Fruit fly (Drosophila melanogaster) whole organism, adult: ENCODE data around the gene CG6013.

Experiments
- CG11617 ChIP-seq: fragments of 200-800 bp; sonication (Bioruptor generic); optimal IDR thresholded peaks from 2 replicates; lab custom pipeline; 2017; ENCODE audit warnings: mild to moderate bottlenecking, missing biosample characterization, missing genetic modification reagents, missing genetic modification characterization
- CG12768 ChIP-seq: fragments of 200-800 bp; sonication (Bioruptor generic); optimal IDR thresholded peaks from 2 replicates; lab custom pipeline; 2017; ENCODE audit warnings: missing biosample characterization, missing genetic modification characterization, mild to moderate bottlenecking, moderate library complexity, missing genetic modification reagents
- CG14711 ChIP-seq: fragments of 200-800 bp; sonication (Bioruptor generic); optimal IDR thresholded peaks from 2 replicates; lab custom pipeline; 2018; ENCODE audit warnings: missing biosample characterization, mild to moderate bottlenecking, missing genetic modification characterization, moderate library complexity
- CG1620 ChIP-seq: fragments of 200-800 bp; sonication (Bioruptor generic); optimal IDR thresholded peaks from 2 replicates; lab custom pipeline; 2016; ENCODE audit warnings: missing biosample characterization, missing genetic modification characterization
- CG33017 ChIP-seq: fragments of 200-800 bp; sonication (Bioruptor generic); optimal IDR thresholded peaks from 2 replicates; lab custom pipeline; 2018; ENCODE audit warnings: missing biosample characterization, mild to moderate bottlenecking, missing genetic modification characterization, moderate library complexity
- CG5204 ChIP-seq: fragments of 200-800 bp; sonication (Bioruptor generic); optimal IDR thresholded peaks from 2 replicates; lab custom pipeline; 2016; ENCODE audit warnings: missing biosample characterization, missing genetic modification characterization
- CG7045 ChIP-seq: fragments of 200-800 bp; sonication (Bioruptor generic); optimal IDR thresholded peaks from 2 replicates; lab custom pipeline; 2017; ENCODE audit warnings: missing biosample characterization, mild to moderate bottlenecking, missing genetic modification characterization
- CG7101 ChIP-seq: fragments of 200-800 bp; sonication (Bioruptor generic); optimal IDR thresholded peaks from 2 replicates; lab custom pipeline; 2018; ENCODE audit warnings: missing biosample characterization, mild to moderate bottlenecking, missing genetic modification characterization, moderate library complexity
- Clk ChIP-seq: fragments of 200-800 bp; sonication (Bioruptor generic); optimal IDR thresholded peaks from 2 replicates; lab custom pipeline; 2017; ENCODE audit warnings: missing biosample characterization, missing genetic modification characterization
- Crg-1 ChIP-seq: fragments of 200-800 bp; sonication (Bioruptor generic); optimal IDR thresholded peaks from 2 replicates; lab custom pipeline; 2016; ENCODE audit warnings: missing biosample characterization, missing genetic modification characterization
- Hr96 ChIP-seq: fragments of 200-800 bp; sonication (Bioruptor generic); optimal IDR thresholded peaks from 2 replicates; lab custom pipeline; 2016; ENCODE audit warnings: missing biosample characterization, missing genetic modification characterization
- Mnt ChIP-seq: fragments of 200-800 bp; sonication (Bioruptor generic); optimal IDR thresholded peaks from 2 replicates; lab custom pipeline; 2016; ENCODE audit warnings: missing biosample characterization, mild to moderate bottlenecking, missing genetic modification characterization
- bab1 ChIP-seq: fragments of 200-800 bp; sonication (Bioruptor generic); optimal IDR thresholded peaks from 3 replicates; lab custom pipeline; 2019; ENCODE audit warnings: missing biosample characterization, mild to moderate bottlenecking, missing genetic modification characterization, moderate library complexity
- cic ChIP-seq: fragments of 200-800 bp; sonication (Bioruptor generic); optimal IDR thresholded peaks from 2 replicates; lab custom pipeline; 2017; ENCODE audit warnings: missing biosample characterization, mild to moderate bottlenecking, missing genetic modification characterization, moderate library complexity
- cnc ChIP-seq, 2 experiments: fragments of >200 bp; optimal IDR thresholded peaks; 2 replicates each; lab custom pipeline; 2017
- kay ChIP-seq: fragments of 200-800 bp; sonication (Bioruptor generic); peaks from one replicate; lab custom pipeline; 2016; ENCODE audit warnings: missing biosample characterization, missing genetic modification characterization, borderline replicate concordance
- ovo ChIP-seq: fragments of 200-800 bp; sonication (Bioruptor generic); optimal IDR thresholded peaks from 2 replicates; lab custom pipeline; 2016; ENCODE audit warnings: missing biosample characterization, missing genetic modification characterization
- pad ChIP-seq: fragments of 200-800 bp; sonication (Bioruptor generic); optimal IDR thresholded peaks from 3 replicates; lab custom pipeline; 2017; ENCODE audit warnings: missing biosample characterization, missing genetic modification characterization, mild to moderate bottlenecking, moderate library complexity, missing genetic modification reagents
- tj ChIP-seq: fragments of 200-800 bp; sonication (Bioruptor generic); optimal IDR thresholded peaks from 3 replicates; lab custom pipeline; 2017; ENCODE audit warnings: missing biosample characterization, mild to moderate bottlenecking, missing genetic modification characterization, moderate library complexity
- toe ChIP-seq: fragments of 200-800 bp; sonication (Bioruptor generic); optimal IDR thresholded peaks from 2 replicates; lab custom pipeline; 2016; ENCODE audit warnings: missing biosample characterization, missing genetic modification characterization

CG6013 gene

DNA sequence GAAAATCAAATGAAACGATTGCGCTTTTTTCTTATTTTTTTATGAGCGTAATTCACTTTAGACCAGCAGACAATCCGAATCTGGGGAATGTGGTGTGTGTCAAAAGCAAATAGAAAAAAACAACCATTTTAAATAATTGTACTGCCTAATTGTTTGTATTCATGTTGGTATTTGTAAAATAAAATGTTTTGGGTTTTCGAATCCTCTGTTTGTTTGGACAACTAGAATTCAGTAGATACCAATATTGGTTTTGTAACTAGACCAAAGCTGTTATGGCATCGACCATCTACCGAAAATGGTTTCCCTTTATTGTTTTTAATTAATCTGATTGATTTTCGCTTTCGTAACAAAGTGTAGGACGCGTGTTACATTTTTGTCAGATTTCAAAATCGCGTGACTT is 20.4 kb upstream of the CG6013 start:
- no peak for TF ChIP-seq Crg-1 (GFP tag; lab: Kevin White, UChicago)
- TF ChIP-seq bab1 (GFP tag; lab: Kevin White, UChicago), result no peak
- TF ChIP-seq CG11617 (GFP tag; lab: Kevin White, UChicago), result no peak
- TF ChIP-seq Hr96 (GFP tag; lab: Kevin White, UChicago), result no peak
- TF ChIP-seq CG33017 (tag; lab: Kevin White, UChicago), result no peak
- no peak for TF ChIP-seq ovo (GFP tag; lab: Kevin White, UChicago)
- TF ChIP-seq toe, result no peak
- TF ChIP-seq CG14711 (tag; lab: Kevin White, UChicago), result no peak
- no peak for TF ChIP-seq tj (GFP tag; lab: Kevin White, UChicago)
- TF ChIP-seq pad, result no peak
- no peak for TF ChIP-seq CG7101 (tag; lab: Kevin White, UChicago)
- no peak for TF ChIP-seq cnc (optimal IDR thresholded peaks at IDR 0.05; lab: Kevin White, UChicago)
- no peak for TF ChIP-seq Clk (GFP tag; lab: Kevin White, UChicago)
- no peak for TF ChIP-seq CG1620 (GFP tag; lab: Kevin White, UChicago)
- TF ChIP-seq CG12768, result no peak

dm6 chr3R:19011885-19012284 is 19.4 kb upstream of the CG6013 start:
- TF ChIP-seq CG7101 (tag; lab: Kevin White, UChicago), result no peak
- no peak for TF ChIP-seq Mnt (GFP tag; lab: Kevin White, UChicago)

- no peak for TF ChIP-seq CG7101 (tag; lab: Kevin White, UChicago)
- no peak for TF ChIP-seq CG12768
- TF ChIP-seq tj (GFP tag; lab: Kevin White, UChicago), result no peak
- no peak for TF ChIP-seq CG7045 (GFP tag; lab: Kevin White, UChicago)
- no peak for TF ChIP-seq pad
Observed at dm6 chr3R:19014027-19014426, 17.3 kb upstream of the CG6013 start.

DNA sequence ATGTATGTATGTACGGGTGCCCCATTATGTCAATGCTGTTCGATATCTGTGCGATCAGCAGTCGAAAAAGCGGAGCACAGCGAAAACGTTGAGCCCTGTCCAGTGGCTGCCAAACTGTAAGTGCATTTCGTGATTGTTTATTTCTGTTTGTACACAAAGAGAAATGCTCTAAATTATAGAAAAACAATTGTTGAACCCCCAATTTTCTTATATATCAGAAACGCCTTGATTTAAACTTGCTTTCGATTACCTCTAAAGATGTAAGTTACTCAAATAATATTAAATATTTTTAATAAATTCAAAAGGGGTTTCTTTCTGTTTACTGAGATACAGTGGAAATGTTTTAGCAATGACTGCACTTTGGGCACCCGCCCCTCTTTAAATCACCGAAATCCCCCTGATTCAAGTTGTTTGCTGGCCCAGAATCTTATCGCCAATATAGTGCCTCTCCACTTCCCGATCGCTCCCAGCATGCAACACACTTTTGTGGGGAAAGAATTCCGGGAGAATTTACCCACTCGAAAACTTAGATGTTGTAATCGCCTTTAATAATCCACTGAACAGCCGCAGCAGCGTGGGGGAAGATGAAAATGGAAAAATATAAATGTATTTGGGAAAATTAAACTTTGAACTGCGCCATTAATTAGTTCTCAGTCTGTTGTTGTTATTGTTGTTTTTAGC is 16.4 kb upstream of the CG6013 start:
- TF ChIP-seq tj (GFP tag; lab: Kevin White, UChicago) (peak; percentile 98), CG33017 (tag; lab: Kevin White, UChicago) (peak; percentile 37), Clk (GFP tag; lab: Kevin White, UChicago) (no peak), CG11617 (GFP tag; lab: Kevin White, UChicago) (no peak), ovo (GFP tag; lab: Kevin White, UChicago) (no peak), CG7045 (GFP tag; lab: Kevin White, UChicago) (no peak), CG1620 (GFP tag; lab: Kevin White, UChicago) (no peak), cic (GFP tag; lab: Kevin White, UChicago) (no peak), CG7101 (tag; lab: Kevin White, UChicago) (peak; percentile 48), cnc (optimal IDR thresholded peaks at IDR 0.05; lab: Kevin White, UChicago) (no peak), Crg-1 (GFP tag; lab: Kevin White, UChicago) (no peak), Mnt (GFP tag; lab: Kevin White, UChicago) (no peak), toe (no peak), pad (no peak), bab1 (GFP tag; lab: Kevin White, UChicago) (peak; percentile 25), CG12768 (no peak), CG14711 (tag; lab: Kevin White, UChicago) (peak; percentile 42), kay (GFP tag; lab: Kevin White, UChicago) (no peak), CG5204 (GFP tag; lab: Kevin White, UChicago) (no peak), Hr96 (GFP tag; lab: Kevin White, UChicago) (no peak)

- no peak for TF ChIP-seq Hr96 (GFP tag; lab: Kevin White, UChicago)
- no peak for TF ChIP-seq CG33017 (tag; lab: Kevin White, UChicago)
- no peak for TF ChIP-seq Clk (GFP tag; lab: Kevin White, UChicago)
Observed at dm6 chr3R:19015423-19015810, 15.9 kb upstream of the CG6013 start.

DNA sequence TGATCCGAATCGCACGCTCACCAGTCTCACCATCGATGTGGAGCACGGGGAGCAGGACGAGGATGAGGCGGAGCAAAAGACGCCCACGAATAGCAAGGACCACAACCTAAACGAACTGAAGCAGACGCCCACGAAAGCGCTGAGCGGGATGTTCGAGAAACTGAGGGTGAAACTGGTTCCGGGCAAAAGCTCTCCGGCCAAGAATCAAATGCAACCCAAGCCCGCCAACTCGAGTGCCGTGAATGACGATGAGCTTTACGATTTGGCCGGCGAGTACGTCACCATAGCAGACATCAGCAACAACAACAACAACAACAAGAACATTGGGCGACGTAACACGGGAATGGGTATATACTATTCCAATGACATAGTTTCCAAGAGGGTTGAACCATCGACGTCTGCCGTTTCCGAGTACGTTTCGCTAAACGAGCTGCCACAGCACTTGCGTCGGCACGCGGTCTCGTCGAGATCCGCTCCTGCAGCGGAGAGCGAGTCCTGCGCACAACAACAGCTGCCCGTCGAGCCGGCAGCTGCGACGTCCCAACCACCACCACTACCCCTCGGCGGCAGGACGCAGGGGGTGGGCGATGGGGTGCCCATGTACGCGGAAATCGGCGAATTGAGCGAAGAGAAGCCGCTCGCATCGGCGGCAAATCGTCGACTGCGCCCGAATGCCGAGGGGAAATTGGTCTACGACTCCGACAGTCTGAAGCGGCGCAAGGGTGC is 13.8 kb upstream of the CG6013 start:
- no peak for TF ChIP-seq Crg-1 (GFP tag; lab: Kevin White, UChicago)
- no peak for TF ChIP-seq ovo (GFP tag; lab: Kevin White, UChicago)
- TF ChIP-seq bab1 (GFP tag; lab: Kevin White, UChicago), result no peak
- TF ChIP-seq cic (GFP tag; lab: Kevin White, UChicago), result peak; percentile 13
- TF ChIP-seq pad, result peak; percentile 82

DNA sequence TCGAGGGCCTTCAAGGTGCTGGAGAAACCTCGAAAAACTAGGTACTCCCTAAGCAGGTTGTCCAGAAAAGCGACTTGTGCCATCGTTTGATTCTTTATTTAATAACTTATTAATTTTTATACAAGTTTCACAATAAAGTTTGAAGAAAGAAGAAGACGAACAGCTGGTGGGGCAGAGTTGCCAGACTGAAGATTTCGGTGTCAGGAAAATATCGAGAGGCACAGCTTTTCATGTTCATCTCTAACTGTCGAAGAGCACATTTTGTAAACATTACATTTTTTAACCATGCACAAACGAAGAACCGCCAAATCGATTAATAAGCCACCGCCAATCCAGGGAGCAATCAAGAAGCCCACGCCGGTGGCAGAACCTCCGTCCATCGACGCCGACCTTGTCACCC is 7.4 kb upstream of the CG6013 start, which contains the start of the genes CG6005 and CG14286:
CG6005 (minus strand) TSS at position 169 of the 400 bp plus-strand sequence.
CG14286 (plus strand) TSS at position 231 of the 400 bp plus-strand sequence.
- no peak for TF ChIP-seq pad
- TF ChIP-seq CG14711 (tag; lab: Kevin White, UChicago), result peak; percentile 3
- TF ChIP-seq Clk (GFP tag; lab: Kevin White, UChicago), result no peak
- TF ChIP-seq cnc (optimal IDR thresholded peaks at IDR 0.05; lab: Kevin White, UChicago), result no peak
- peak; percentile 23 for TF ChIP-seq ovo (GFP tag; lab: Kevin White, UChicago)
- peak; percentile 29 for TF ChIP-seq Crg-1 (GFP tag; lab: Kevin White, UChicago)
- peak; percentile 51 for TF ChIP-seq tj (GFP tag; lab: Kevin White, UChicago)
- peak; percentile 70 for TF ChIP-seq Mnt (GFP tag; lab: Kevin White, UChicago)
- peak; percentile 18 for TF ChIP-seq bab1 (GFP tag; lab: Kevin White, UChicago)
- peak; percentile 25 for TF ChIP-seq CG11617 (GFP tag; lab: Kevin White, UChicago)
- TF ChIP-seq CG7045 (GFP tag; lab: Kevin White, UChicago), result no peak
- TF ChIP-seq CG1620 (GFP tag; lab: Kevin White, UChicago), result peak; percentile 77
- TF ChIP-seq CG12768, result no peak
- TF ChIP-seq CG33017 (tag; lab: Kevin White, UChicago), result no peak
- TF ChIP-seq CG7101 (tag; lab: Kevin White, UChicago), result peak; percentile 30
- peak; percentile 33 for TF ChIP-seq Hr96 (GFP tag; lab: Kevin White, UChicago)
